Fruit fly (Drosophila melanogaster) whole organism, adult: ENCODE results near the gene Skel.

Experiments used
- CG11617 ChIP-seq: fragments of 200-800 bp; sonication (Bioruptor generic); optimal IDR thresholded peaks from 2 replicates; lab custom pipeline; 2017; ENCODE audit warnings: mild to moderate bottlenecking, missing biosample characterization, missing genetic modification reagents, missing genetic modification characterization
- CG12768 ChIP-seq: fragments of 200-800 bp; sonication (Bioruptor generic); optimal IDR thresholded peaks from 2 replicates; lab custom pipeline; 2017; ENCODE audit warnings: missing biosample characterization, missing genetic modification characterization, mild to moderate bottlenecking, moderate library complexity, missing genetic modification reagents
- CG14711 ChIP-seq: fragments of 200-800 bp; sonication (Bioruptor generic); optimal IDR thresholded peaks from 2 replicates; lab custom pipeline; 2018; ENCODE audit warnings: missing biosample characterization, mild to moderate bottlenecking, missing genetic modification characterization, moderate library complexity
- CG1620 ChIP-seq: fragments of 200-800 bp; sonication (Bioruptor generic); optimal IDR thresholded peaks from 2 replicates; lab custom pipeline; 2016; ENCODE audit warnings: missing biosample characterization, missing genetic modification characterization
- CG33017 ChIP-seq: fragments of 200-800 bp; sonication (Bioruptor generic); optimal IDR thresholded peaks from 2 replicates; lab custom pipeline; 2018; ENCODE audit warnings: missing biosample characterization, mild to moderate bottlenecking, missing genetic modification characterization, moderate library complexity
- CG5204 ChIP-seq: fragments of 200-800 bp; sonication (Bioruptor generic); optimal IDR thresholded peaks from 2 replicates; lab custom pipeline; 2016; ENCODE audit warnings: missing biosample characterization, missing genetic modification characterization
- CG7045 ChIP-seq: fragments of 200-800 bp; sonication (Bioruptor generic); optimal IDR thresholded peaks from 2 replicates; lab custom pipeline; 2017; ENCODE audit warnings: missing biosample characterization, mild to moderate bottlenecking, missing genetic modification characterization
- CG7101 ChIP-seq: fragments of 200-800 bp; sonication (Bioruptor generic); optimal IDR thresholded peaks from 2 replicates; lab custom pipeline; 2018; ENCODE audit warnings: missing biosample characterization, mild to moderate bottlenecking, missing genetic modification characterization, moderate library complexity
- Clk ChIP-seq: fragments of 200-800 bp; sonication (Bioruptor generic); optimal IDR thresholded peaks from 2 replicates; lab custom pipeline; 2017; ENCODE audit warnings: missing biosample characterization, missing genetic modification characterization
- Crg-1 ChIP-seq: fragments of 200-800 bp; sonication (Bioruptor generic); optimal IDR thresholded peaks from 2 replicates; lab custom pipeline; 2016; ENCODE audit warnings: missing biosample characterization, missing genetic modification characterization
- Hr96 ChIP-seq: fragments of 200-800 bp; sonication (Bioruptor generic); optimal IDR thresholded peaks from 2 replicates; lab custom pipeline; 2016; ENCODE audit warnings: missing biosample characterization, missing genetic modification characterization
- Mnt ChIP-seq: fragments of 200-800 bp; sonication (Bioruptor generic); optimal IDR thresholded peaks from 2 replicates; lab custom pipeline; 2016; ENCODE audit warnings: missing biosample characterization, mild to moderate bottlenecking, missing genetic modification characterization
- bab1 ChIP-seq: fragments of 200-800 bp; sonication (Bioruptor generic); optimal IDR thresholded peaks from 3 replicates; lab custom pipeline; 2019; ENCODE audit warnings: missing biosample characterization, mild to moderate bottlenecking, missing genetic modification characterization, moderate library complexity
- cic ChIP-seq: fragments of 200-800 bp; sonication (Bioruptor generic); optimal IDR thresholded peaks from 2 replicates; lab custom pipeline; 2017; ENCODE audit warnings: missing biosample characterization, mild to moderate bottlenecking, missing genetic modification characterization, moderate library complexity
- cnc ChIP-seq, 2 experiments: fragments of >200 bp; optimal IDR thresholded peaks; 2 replicates each; lab custom pipeline; 2017
- kay ChIP-seq: fragments of 200-800 bp; sonication (Bioruptor generic); peaks from one replicate; lab custom pipeline; 2016; ENCODE audit warnings: missing biosample characterization, missing genetic modification characterization, borderline replicate concordance
- ovo ChIP-seq: fragments of 200-800 bp; sonication (Bioruptor generic); optimal IDR thresholded peaks from 2 replicates; lab custom pipeline; 2016; ENCODE audit warnings: missing biosample characterization, missing genetic modification characterization
- pad ChIP-seq: fragments of 200-800 bp; sonication (Bioruptor generic); optimal IDR thresholded peaks from 3 replicates; lab custom pipeline; 2017; ENCODE audit warnings: missing biosample characterization, missing genetic modification characterization, mild to moderate bottlenecking, moderate library complexity, missing genetic modification reagents
- tj ChIP-seq: fragments of 200-800 bp; sonication (Bioruptor generic); optimal IDR thresholded peaks from 3 replicates; lab custom pipeline; 2017; ENCODE audit warnings: missing biosample characterization, mild to moderate bottlenecking, missing genetic modification characterization, moderate library complexity
- toe ChIP-seq: fragments of 200-800 bp; sonication (Bioruptor generic); optimal IDR thresholded peaks from 2 replicates; lab custom pipeline; 2016; ENCODE audit warnings: missing biosample characterization, missing genetic modification characterization

Skel gene

dm6 chr3R:10686307-10687094 is at the start of gene Skel:
Gene Skel (plus strand): TSS chr3R:10686943.
- TF ChIP-seq ovo (GFP tag; lab: Kevin White, UChicago) (no peak), CG7101 (tag; lab: Kevin White, UChicago) (no peak), CG7045 (no peak), Hr96 (no peak), CG11617 (GFP tag; lab: Kevin White, UChicago) (no peak), CG5204 (GFP tag; lab: Kevin White, UChicago) (no peak), toe (no peak), cic (no peak), CG14711 (no peak), Crg-1 (GFP tag; lab: Kevin White, UChicago) (no peak), bab1 (no peak), kay (GFP tag; lab: Kevin White, UChicago) (no peak), pad (GFP tag; lab: Kevin White, UChicago) (no peak), CG33017 (tag; lab: Kevin White, UChicago) (no peak), Clk (no peak), Mnt (no peak), tj (GFP tag; lab: Kevin White, UChicago) (no peak)

DNA sequence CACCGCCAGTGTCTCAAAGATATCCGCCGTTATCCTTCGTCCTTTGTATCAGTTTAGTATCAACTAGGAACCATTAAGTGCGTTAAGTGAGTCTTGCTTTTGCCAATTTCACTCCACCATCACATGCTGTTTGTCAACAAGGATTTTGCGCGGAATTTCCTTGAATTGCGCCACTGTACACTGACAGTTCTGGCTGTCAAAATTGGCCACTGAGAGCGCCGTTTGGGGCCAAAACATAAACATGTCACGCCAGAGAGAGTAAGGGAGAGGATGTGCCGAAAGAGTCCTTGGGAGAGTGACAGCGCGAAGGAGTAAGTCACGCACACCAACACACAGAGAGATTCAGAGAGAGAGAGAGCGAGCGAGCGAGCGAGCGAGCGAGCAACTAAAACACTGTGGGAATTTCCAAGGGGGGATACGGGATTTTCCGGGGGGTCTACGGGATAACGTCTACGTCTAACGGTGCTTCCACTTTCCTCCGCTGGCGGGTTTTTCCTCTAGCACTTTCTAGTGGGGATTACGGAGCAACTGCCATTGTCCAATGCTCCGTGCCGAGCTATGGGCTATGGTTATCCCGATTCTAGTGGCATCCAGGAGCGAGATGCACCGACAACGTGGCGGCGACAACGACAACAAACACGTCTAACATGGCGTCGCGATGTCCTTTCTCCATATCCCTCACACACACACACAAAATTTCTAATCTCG is 47.9 kb upstream of the Skel start:
- no peak for TF ChIP-seq CG11617 (GFP tag; lab: Kevin White, UChicago)
- no peak for TF ChIP-seq pad (GFP tag; lab: Kevin White, UChicago)
- no peak for TF ChIP-seq CG12768 (GFP tag; lab: Kevin White, UChicago)
- no peak for TF ChIP-seq cnc (optimal IDR thresholded peaks at IDR 0.05; lab: Kevin White, UChicago)
- no peak for TF ChIP-seq Clk
- TF ChIP-seq cic = no peak
- no peak for TF ChIP-seq kay (GFP tag; lab: Kevin White, UChicago)
- TF ChIP-seq Mnt = no peak
- no peak for TF ChIP-seq Hr96
- TF ChIP-seq CG1620 = no peak
- TF ChIP-seq ovo (GFP tag; lab: Kevin White, UChicago) = no peak
- no peak for TF ChIP-seq CG7101 (tag; lab: Kevin White, UChicago)
- TF ChIP-seq toe = no peak
- TF ChIP-seq Crg-1 (GFP tag; lab: Kevin White, UChicago) = no peak
- no peak for TF ChIP-seq CG5204 (GFP tag; lab: Kevin White, UChicago)
- TF ChIP-seq CG14711 = no peak
- no peak for TF ChIP-seq CG7045

DNA sequence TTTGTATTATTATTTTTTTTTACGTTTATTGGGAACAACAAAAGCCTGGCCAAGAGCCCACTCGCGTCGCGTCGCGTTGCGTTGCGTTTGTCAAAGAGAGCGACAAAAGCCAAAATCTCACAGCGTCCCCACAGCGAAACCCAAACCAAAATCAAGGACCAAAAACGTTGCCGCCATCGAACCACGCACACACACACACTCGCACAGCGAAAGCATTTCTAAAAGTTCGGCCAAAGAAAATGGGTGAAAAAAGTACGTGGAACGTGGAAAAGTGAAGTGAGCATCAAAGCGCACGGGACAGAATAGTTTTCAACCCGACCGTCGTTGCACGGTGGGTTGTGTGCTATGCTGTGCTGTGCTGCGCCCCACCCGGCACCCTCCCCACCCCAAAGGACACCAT is 47.3 kb upstream of the Skel start, which contains the start of gene hth:
Gene hth (minus strand): TSS at position 101 of the 400 bp plus-strand sequence.
- TF ChIP-seq cnc (optimal IDR thresholded peaks at IDR 0.05; lab: Kevin White, UChicago) (no peak), ovo (GFP tag; lab: Kevin White, UChicago) (no peak), CG7101 (tag; lab: Kevin White, UChicago) (no peak), CG1620 (no peak)

DNA sequence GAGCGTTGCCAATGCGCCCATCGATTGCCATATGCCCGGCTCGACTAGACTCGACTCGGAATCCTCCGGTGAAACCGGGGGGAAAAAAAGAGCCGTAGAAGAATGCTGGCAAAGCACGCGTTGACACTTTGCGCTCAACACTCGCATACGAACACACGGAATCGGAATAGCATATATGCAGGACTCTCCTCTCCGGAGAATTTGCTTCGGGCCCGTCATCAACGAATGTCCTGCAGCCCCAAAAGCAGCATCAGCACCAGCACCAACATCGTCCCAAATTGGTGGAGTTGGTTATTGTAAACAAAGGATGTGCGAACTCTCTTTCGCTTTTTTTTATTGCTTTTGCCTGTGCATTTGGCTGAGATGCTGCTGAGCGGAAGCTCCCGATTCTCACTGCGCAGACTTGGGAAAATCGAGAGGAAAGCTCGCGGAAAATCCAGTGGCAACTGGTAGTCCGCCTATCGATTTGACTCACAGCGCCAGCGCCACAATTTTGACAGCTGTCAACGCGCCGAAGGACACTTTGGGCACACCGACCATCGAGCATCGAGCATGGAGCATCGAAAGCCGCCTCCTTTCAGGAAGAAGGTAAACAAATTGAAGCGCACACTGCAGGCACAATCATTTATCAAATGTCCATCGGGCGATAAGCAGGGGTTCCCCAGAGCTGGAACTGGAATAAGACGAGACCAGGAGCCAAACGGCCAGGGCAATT is 46.0 kb upstream of the Skel start:
- TF ChIP-seq toe (no peak), CG33017 (tag; lab: Kevin White, UChicago) (no peak), Clk (no peak), cnc (optimal IDR thresholded peaks at IDR 0.05; lab: Kevin White, UChicago) (no peak), CG7045 (no peak), CG12768 (GFP tag; lab: Kevin White, UChicago) (no peak), bab1 (no peak), CG7101 (tag; lab: Kevin White, UChicago) (no peak), kay (GFP tag; lab: Kevin White, UChicago) (no peak), CG14711 (no peak), Hr96 (no peak), Crg-1 (GFP tag; lab: Kevin White, UChicago) (no peak)

DNA sequence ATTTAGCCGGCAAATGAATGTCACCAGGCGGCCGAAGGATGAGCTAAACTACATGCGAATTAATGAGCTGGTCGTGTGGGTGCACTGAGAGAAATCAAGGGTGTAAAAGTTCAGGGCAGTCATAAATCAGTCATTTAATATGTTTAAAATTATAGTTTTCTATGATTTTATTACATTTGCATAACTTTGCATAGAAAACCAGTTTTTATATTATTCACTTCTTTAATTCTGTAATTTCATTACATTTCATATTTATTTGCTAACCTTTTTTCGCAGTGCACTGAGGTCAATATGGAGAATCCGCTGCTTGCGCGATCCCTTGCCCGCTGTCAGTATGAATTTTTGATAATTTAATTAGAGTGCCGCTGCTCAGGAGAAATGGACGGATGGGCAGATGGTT is 45.5 kb upstream of the Skel start:
- TF ChIP-seq kay (GFP tag; lab: Kevin White, UChicago) = no peak
- no peak for TF ChIP-seq CG12768 (GFP tag; lab: Kevin White, UChicago)
- no peak for TF ChIP-seq bab1
- no peak for TF ChIP-seq CG14711
- TF ChIP-seq CG7101 (tag; lab: Kevin White, UChicago) = no peak
- TF ChIP-seq cic = no peak

DNA sequence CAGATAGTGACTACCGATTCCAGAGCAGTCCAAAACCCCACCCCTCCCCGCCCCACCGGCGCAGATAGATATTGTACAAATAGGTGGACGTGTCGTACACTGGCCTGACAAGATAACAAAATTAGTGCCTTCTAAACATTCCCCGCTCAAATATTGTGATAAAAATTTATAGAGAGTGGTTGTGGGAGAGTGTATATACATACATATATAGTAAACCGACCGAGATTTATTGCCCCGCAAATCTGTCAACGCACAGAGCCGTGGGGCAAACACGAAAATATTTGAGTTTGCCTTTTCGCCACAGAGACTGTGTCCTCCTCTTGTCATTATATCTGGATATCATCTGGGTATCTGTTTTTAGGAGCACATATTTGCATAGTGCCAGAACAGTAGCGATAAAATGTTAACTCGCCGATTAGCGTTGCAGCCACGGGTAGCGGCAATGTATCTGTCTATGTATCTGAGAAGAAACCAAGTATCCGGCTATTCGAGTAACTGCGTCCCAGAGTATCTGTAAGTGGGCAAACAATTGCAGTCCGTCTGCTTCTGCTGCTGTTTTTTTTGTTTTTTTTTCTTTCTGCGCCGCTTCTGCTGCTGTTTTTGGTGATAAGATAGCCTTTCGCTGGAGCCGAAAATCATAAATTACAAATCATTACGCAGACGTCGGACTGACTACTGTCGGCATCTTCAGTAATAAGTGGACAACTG is 43.5 kb upstream of the Skel start:
- TF ChIP-seq pad (GFP tag; lab: Kevin White, UChicago) = peak; percentile 41
- no peak for TF ChIP-seq cnc (optimal IDR thresholded peaks at IDR 0.05; lab: Kevin White, UChicago)
- TF ChIP-seq cic = peak; percentile 65
- no peak for TF ChIP-seq CG1620
- TF ChIP-seq Clk = peak; percentile 46
- TF ChIP-seq Mnt = peak; percentile 4
- peak; percentile 29 for TF ChIP-seq CG5204 (GFP tag; lab: Kevin White, UChicago)
- no peak for TF ChIP-seq ovo (GFP tag; lab: Kevin White, UChicago)
- peak; percentile 73 for TF ChIP-seq CG7045
- peak; percentile 12 for TF ChIP-seq toe
- peak; percentile 78 for TF ChIP-seq CG11617 (GFP tag; lab: Kevin White, UChicago)
- peak; percentile 2 for TF ChIP-seq kay (GFP tag; lab: Kevin White, UChicago)
- TF ChIP-seq CG7101 (tag; lab: Kevin White, UChicago) = peak; percentile 55
- no peak for TF ChIP-seq bab1
- no peak for TF ChIP-seq Crg-1 (GFP tag; lab: Kevin White, UChicago)
- TF ChIP-seq tj (GFP tag; lab: Kevin White, UChicago) = peak; percentile 31
- peak; percentile 10 for TF ChIP-seq Hr96
- TF ChIP-seq CG33017 (tag; lab: Kevin White, UChicago) = peak; percentile 70
- peak; percentile 65 for TF ChIP-seq CG12768 (GFP tag; lab: Kevin White, UChicago)
- TF ChIP-seq CG14711 = peak; percentile 30
